Fruit fly (Drosophila melanogaster) whole organism, embryonic: ENCODE results near the gene Cip4.
A peak's percentile ranks its signal among the peaks of the same experiment; 100 is the strongest.

Experiments
- B-H1 ChIP-seq: fragments of 200-800 bp; sonication (Bioruptor generic); IDR thresholded peaks from 3 replicates; pipeline ENCODE4 v1.3.6; 2022; ENCODE audit warnings: missing biosample characterization, missing genetic modification characterization
- B-H2 ChIP-seq: fragments of 200-800 bp; sonication (Bioruptor generic); optimal IDR thresholded peaks from 2 replicates; lab custom pipeline; 2018; ENCODE audit warnings: missing biosample characterization, mild to moderate bottlenecking, missing genetic modification characterization
- Bteb2 ChIP-seq: fragments of 200-800 bp; sonication (Bioruptor generic); optimal IDR thresholded peaks from 2 replicates; lab custom pipeline; 2016; ENCODE audit warnings: missing biosample characterization, missing genetic modification characterization
- CG10366 ChIP-seq: fragments of 200-800 bp; sonication (Bioruptor generic); IDR thresholded peaks from 2 replicates; pipeline ENCODE4 v1.3.6; 2022; ENCODE audit warnings: missing biosample characterization, missing genetic modification characterization
- CG11093 ChIP-seq: fragments of 200-800 bp; sonication (Bioruptor generic); IDR thresholded peaks from 3 replicates; pipeline ENCODE4 v1.3.6; 2022; ENCODE audit warnings: missing biosample characterization, missing genetic modification characterization
- CG11398 ChIP-seq: fragments of 200-800 bp; sonication (Bioruptor generic); optimal IDR thresholded peaks from 2 replicates; lab custom pipeline; 2016; ENCODE audit warnings: missing biosample characterization, missing genetic modification characterization
- CG12744 ChIP-seq: fragments of 200-800 bp; sonication (Bioruptor generic); optimal IDR thresholded peaks from 2 replicates; lab custom pipeline; 2016; ENCODE audit warnings: missing biosample characterization, missing genetic modification characterization
- CG13123 ChIP-seq: fragments of 200-800 bp; sonication (Bioruptor generic); optimal IDR thresholded peaks from 2 replicates; lab custom pipeline; 2016; ENCODE audit warnings: missing biosample characterization, missing genetic modification characterization
- CG13894 ChIP-seq: fragments of 200-800 bp; sonication (Bioruptor generic); optimal IDR thresholded peaks from 3 replicates; lab custom pipeline; 2018; ENCODE audit warnings: missing biosample characterization, mild to moderate bottlenecking, missing genetic modification characterization, moderate library complexity
- CG14860 ChIP-seq: fragments of 200-800 bp; sonication (Bioruptor generic); IDR thresholded peaks from 3 replicates; pipeline ENCODE4 v1.3.6; 2022; ENCODE audit warnings: missing biosample characterization, missing genetic modification characterization; ENCODE audit not compliant: partially characterized antibody
- CG2678 ChIP-seq: fragments of 200-800 bp; sonication (Bioruptor generic); optimal IDR thresholded peaks from 3 replicates; lab custom pipeline; 2019; ENCODE audit warnings: missing biosample characterization, mild to moderate bottlenecking, missing genetic modification characterization, moderate library complexity
- CG3065 ChIP-seq: fragments of 200-800 bp; sonication (Bioruptor generic); optimal IDR thresholded peaks from 2 replicates; lab custom pipeline; 2016; ENCODE audit warnings: missing biosample characterization, missing genetic modification characterization
- CG3407 ChIP-seq: fragments of 200-800 bp; sonication (Bioruptor generic); optimal IDR thresholded peaks from 2 replicates; lab custom pipeline; 2018; ENCODE audit warnings: missing biosample characterization, mild to moderate bottlenecking, missing genetic modification characterization
- CG34376 ChIP-seq: fragments of 200-800 bp; sonication (Bioruptor generic); optimal IDR thresholded peaks from 2 replicates; lab custom pipeline; 2018; ENCODE audit warnings: missing biosample characterization, mild to moderate bottlenecking, missing genetic modification characterization
- CG4404 ChIP-seq: fragments of 200-800 bp; sonication (Bioruptor generic); IDR thresholded peaks from 2 replicates; pipeline ENCODE4 v1.3.6; 2022; ENCODE audit warnings: missing biosample characterization, missing genetic modification characterization
- CG4730 ChIP-seq: fragments of 200-800 bp; sonication (Bioruptor generic); IDR thresholded peaks from 2 replicates; pipeline ENCODE4 v1.3.6; 2022; ENCODE audit warnings: missing biosample characterization, missing genetic modification characterization
- CG4820 ChIP-seq: fragments of 200-800 bp; sonication (Bioruptor generic); optimal IDR thresholded peaks from 3 replicates; lab custom pipeline; 2016; ENCODE audit warnings: missing biosample characterization, missing genetic modification characterization
- CG6765 ChIP-seq: fragments of 200-800 bp; sonication (Bioruptor generic); optimal IDR thresholded peaks from 3 replicates; lab custom pipeline; 2017; ENCODE audit warnings: missing biosample characterization, mild to moderate bottlenecking, missing genetic modification characterization
- CG7357 ChIP-seq: fragments of 200-800 bp; sonication (Bioruptor generic); IDR thresholded peaks from 3 replicates; pipeline ENCODE4 v1.3.6; 2022; ENCODE audit warnings: missing biosample characterization, missing genetic modification characterization
- CG9817 ChIP-seq: fragments of 200-800 bp; sonication (Bioruptor generic); optimal IDR thresholded peaks from 2 replicates; lab custom pipeline; 2018; ENCODE audit warnings: missing biosample characterization, mild to moderate bottlenecking, missing genetic modification characterization, moderate library complexity
- CTCF ChIP-seq: fragments of 200-800 bp; sonication (Bioruptor generic); optimal IDR thresholded peaks from 2 replicates; lab custom pipeline; 2017; ENCODE audit warnings: missing biosample characterization, mild to moderate bottlenecking, missing genetic modification characterization, moderate library complexity
- D ChIP-seq, 2 experiments: fragments of 200-800 bp in 1 of 2; fragments of >200 bp in 1 of 2; sonication (Bioruptor generic) in 1 of 2; optimal IDR thresholded peaks; 2 replicates in 1 of 2; 3 replicates in 1 of 2; lab custom pipeline; 2017; ENCODE audit warnings: mild to moderate bottlenecking in 1 of 2, missing biosample characterization in 1 of 2, missing genetic modification characterization in 1 of 2, missing genetic modification reagents in 1 of 2
- D19B ChIP-seq: fragments of 200-800 bp; sonication (Bioruptor generic); optimal IDR thresholded peaks from 2 replicates; lab custom pipeline; 2017; ENCODE audit warnings: missing biosample characterization, mild to moderate bottlenecking, missing genetic modification characterization
- Dad ChIP-seq: fragments of 200-800 bp; sonication (Bioruptor generic); optimal IDR thresholded peaks from 3 replicates; lab custom pipeline; 2016; ENCODE audit warnings: missing biosample characterization, missing genetic modification characterization
- Dip3 ChIP-seq: fragments of 200-800 bp; sonication (Bioruptor generic); optimal IDR thresholded peaks from 3 replicates; lab custom pipeline; 2016; ENCODE audit warnings: missing biosample characterization, missing genetic modification characterization
- E2f2 ChIP-seq: fragments of 200-800 bp; sonication (Bioruptor generic); IDR thresholded peaks from 2 replicates; pipeline ENCODE4 v1.3.6; 2022; ENCODE audit warnings: missing biosample characterization, missing genetic modification characterization
- Ets65A ChIP-seq: fragments of 200-800 bp; sonication (Bioruptor generic); peaks from one replicate; lab custom pipeline; 2016; ENCODE audit warnings: missing biosample characterization, missing genetic modification characterization
- HmgD ChIP-seq: fragments of 200-800 bp; sonication (Bioruptor generic); optimal IDR thresholded peaks from 3 replicates; lab custom pipeline; 2016; ENCODE audit warnings: missing biosample characterization, missing genetic modification characterization
- HmgZ ChIP-seq: fragments of 200-800 bp; sonication (Bioruptor generic); optimal IDR thresholded peaks from 2 replicates; lab custom pipeline; 2018; ENCODE audit warnings: missing biosample characterization, mild to moderate bottlenecking, missing genetic modification characterization
- Hsf ChIP-seq: fragments of 200-800 bp; sonication (Bioruptor generic); optimal IDR thresholded peaks from 3 replicates; lab custom pipeline; 2016; ENCODE audit warnings: missing biosample characterization, missing genetic modification characterization
- NC2β ChIP-seq: fragments of 200-800 bp; sonication (Bioruptor generic); optimal IDR thresholded peaks from 2 replicates; lab custom pipeline; 2016; ENCODE audit warnings: missing biosample characterization, missing genetic modification characterization
- Nf-YC ChIP-seq: fragments of 200-800 bp; optimal IDR thresholded peaks from 3 replicates; lab custom pipeline; 2019; ENCODE audit warnings: missing biosample characterization, mild to moderate bottlenecking, missing genetic modification characterization, moderate library complexity
- Oaz ChIP-seq: fragments of 200-800 bp; sonication (Bioruptor generic); IDR thresholded peaks from 2 replicates; pipeline ENCODE4 v1.3.6; 2022; ENCODE audit warnings: missing biosample characterization, missing genetic modification characterization
- Ptx1 ChIP-seq: fragments of 200-800 bp; sonication (Bioruptor generic); IDR thresholded peaks from 2 replicates; pipeline ENCODE4 v1.3.6; 2022; ENCODE audit warnings: missing biosample characterization, missing genetic modification characterization
- Rfx ChIP-seq: fragments of 200-800 bp; sonication (Bioruptor generic); IDR thresholded peaks from 2 replicates; pipeline ENCODE4 v1.3.6; 2022; ENCODE audit warnings: missing biosample characterization, missing genetic modification characterization
- Tbp ChIP-seq: fragments of >200 bp; optimal IDR thresholded peaks from 2 replicates; lab custom pipeline; 2018; ENCODE audit warnings: missing biosample characterization, missing genetic modification characterization
- Xrp1 ChIP-seq: fragments of 200-800 bp; sonication (Bioruptor generic); IDR thresholded peaks from 2 replicates; pipeline ENCODE4 v1.3.6; 2022; ENCODE audit warnings: missing biosample characterization, missing genetic modification characterization
- abd-A ChIP-seq: fragments of 200-800 bp; sonication (Bioruptor generic); optimal IDR thresholded peaks from 3 replicates; lab custom pipeline; 2019; ENCODE audit warnings: missing biosample characterization, mild to moderate bottlenecking, missing genetic modification characterization, moderate library complexity
- ase ChIP-seq: fragments of 200-800 bp; sonication (Bioruptor generic); IDR thresholded peaks from 3 replicates; pipeline ENCODE4 v1.3.6; 2022; ENCODE audit warnings: missing biosample characterization, missing genetic modification characterization
- bcd ChIP-seq: fragments of 200-800 bp; sonication (Bioruptor generic); optimal IDR thresholded peaks from 2 replicates; lab custom pipeline; 2017; ENCODE audit warnings: missing biosample characterization, mild to moderate bottlenecking, missing genetic modification characterization
- btn ChIP-seq: fragments of 200-800 bp; sonication (Bioruptor generic); optimal IDR thresholded peaks from 2 replicates; lab custom pipeline; 2016; ENCODE audit warnings: missing biosample characterization, missing genetic modification characterization
- dm ChIP-seq: fragments of 200-800 bp; sonication (Bioruptor generic); optimal IDR thresholded peaks from 3 replicates; lab custom pipeline; 2016; ENCODE audit warnings: missing biosample characterization, missing genetic modification characterization
- exex ChIP-seq: fragments of 200-800 bp; sonication (Bioruptor generic); optimal IDR thresholded peaks from 4 replicates; lab custom pipeline; 2018; ENCODE audit warnings: missing biosample characterization, mild to moderate bottlenecking, missing genetic modification characterization, moderate library complexity
- grn ChIP-seq: fragments of 200-800 bp; sonication (Bioruptor generic); optimal IDR thresholded peaks from 3 replicates; lab custom pipeline; 2017; ENCODE audit warnings: missing biosample characterization, missing genetic modification characterization
- ken ChIP-seq: fragments of 200-800 bp; sonication (Bioruptor generic); IDR thresholded peaks from 3 replicates; pipeline ENCODE4 v1.3.6; 2022; ENCODE audit warnings: missing biosample characterization, missing genetic modification characterization
- maf-S ChIP-seq: fragments of 200-800 bp; sonication (Bioruptor generic); optimal IDR thresholded peaks from 2 replicates; lab custom pipeline; 2016; ENCODE audit warnings: missing biosample characterization, missing genetic modification characterization
- nerfin-2 ChIP-seq: fragments of 200-800 bp; sonication (Bioruptor generic); IDR thresholded peaks from 2 replicates; pipeline ENCODE4 v1.3.6; 2022; ENCODE audit warnings: missing biosample characterization, missing genetic modification characterization; ENCODE audit not compliant: partially characterized antibody
- pb ChIP-seq: fragments of 200-800 bp; sonication (Bioruptor generic); optimal IDR thresholded peaks from 3 replicates; lab custom pipeline; 2016; ENCODE audit warnings: missing biosample characterization, missing genetic modification characterization
- unc-4 ChIP-seq: fragments of 200-800 bp; sonication (Bioruptor generic); IDR thresholded peaks from 2 replicates; pipeline ENCODE4 v1.3.6; 2022; ENCODE audit warnings: missing biosample characterization, missing genetic modification characterization; ENCODE audit not compliant: partially characterized antibody
- unpg ChIP-seq: fragments of 200-800 bp; sonication (Bioruptor generic); optimal IDR thresholded peaks from 3 replicates; lab custom pipeline; 2018; ENCODE audit warnings: missing biosample characterization, mild to moderate bottlenecking, missing genetic modification characterization, moderate library complexity
- vfl ChIP-seq: fragments of 200-800 bp; sonication (Bioruptor generic); optimal IDR thresholded peaks from 2 replicates; lab custom pipeline; 2016; ENCODE audit warnings: missing biosample characterization, missing genetic modification characterization
- wor ChIP-seq: fragments of 200-800 bp; sonication (Bioruptor generic); IDR thresholded peaks from 2 replicates; pipeline ENCODE4 v1.3.6; 2022; ENCODE audit warnings: missing biosample characterization, missing genetic modification characterization

Cip4 gene

dm6 chr3L:4378895-4379294 lies 15.0 kb upstream of the Cip4 start (continued):
- TF ChIP-seq dm (GFP tag; lab: Kevin White, UChicago) (no peak), Bteb2 (GFP tag; lab: Kevin White, UChicago) (peak; percentile 58), CG12744 (GFP tag; lab: Kevin White, UChicago) (no peak), btn (GFP tag; lab: Kevin White, UChicago) (no peak), CG4730 (GFP tag; lab: Robert Waterston, UW) (no peak), CG4820 (GFP tag; lab: Kevin White, UChicago) (peak; percentile 19), CG9817 (peak; percentile 22), Hsf (GFP tag; lab: Kevin White, UChicago) (peak; percentile 52), abd-A (peak; percentile 41), CG14860 (no peak), CG11093 (GFP tag; lab: Robert Waterston, UW) (0 out of 3 replicates have a peak, but pooled peaks have one; percentile 35), CTCF (GFP tag; lab: Kevin White, UChicago) (no peak), D (optimal IDR thresholded peaks at IDR 0.05; lab: Kevin White, UChicago) (no peak), D (GFP tag; optimal IDR thresholded peaks at IDR 0.05; lab: Kevin White, UChicago) (peak; percentile 29), NC2β (GFP tag; lab: Kevin White, UChicago) (no peak), Nf-YC (tag; lab: Kevin White, UChicago) (peak; percentile 32), HmgD (GFP tag; lab: Kevin White, UChicago) (no peak), grn (no peak), unpg (GFP tag; lab: Kevin White, UChicago) (peak; percentile 14), unc-4 (no peak), Oaz (GFP tag; lab: Robert Waterston, UW) (no peak), maf-S (GFP tag; lab: Kevin White, UChicago) (no peak), HmgZ (tag; lab: Kevin White, UChicago) (peak; percentile 47), CG6765 (GFP tag; lab: Kevin White, UChicago) (no peak), vfl (GFP tag; lab: Kevin White, UChicago) (no peak), nerfin-2 (GFP tag; lab: Robert Waterston, UW) (no peak), Rfx (GFP tag; lab: Robert Waterston, UW) (peak; percentile 65), CG34376 (GFP tag; lab: Kevin White, UChicago) (peak; percentile 34), CG10366 (GFP tag; lab: Robert Waterston, UW) (peak; percentile 9; the same call in 1 of the 2 replicates), CG13123 (GFP tag; lab: Kevin White, UChicago) (no peak), CG7357 (GFP tag; lab: Robert Waterston, UW) (peak; percentile 60; the same call in 1 of the 3 replicates), B-H1 (no peak), CG11398 (GFP tag; lab: Kevin White, UChicago) (no peak), CG2678 (tag; lab: Kevin White, UChicago) (peak; percentile 83), Dad (GFP tag; lab: Kevin White, UChicago) (no peak), CG4404 (GFP tag; lab: Robert Waterston, UW) (peak; percentile 18; the same call in 1 of the 2 replicates), B-H2 (GFP tag; lab: Kevin White, UChicago) (peak; percentile 46), CG3407 (GFP tag; lab: Kevin White, UChicago) (no peak), exex (no peak), bcd (peak; percentile 62), ken (GFP tag; lab: Robert Waterston, UW) (no peak), Ets65A (GFP tag; lab: Kevin White, UChicago) (no peak), E2f2 (peak; percentile 28; the same call in 1 of the 2 replicates), D19B (GFP tag; lab: Kevin White, UChicago) (peak; percentile 7), Dip3 (GFP tag; lab: Kevin White, UChicago) (peak; percentile 38), CG13894 (tag; lab: Kevin White, UChicago) (peak; percentile 64), CG3065 (no peak), ase (GFP tag; lab: Robert Waterston, UW) (no peak), Xrp1 (GFP tag; lab: Robert Waterston, UW) (peak; percentile 65), wor (GFP tag; lab: Robert Waterston, UW) (no peak; the same call in 1 of the 2 replicates), Ptx1 (peak; percentile 68), Tbp (GFP tag; lab: Kevin White, UChicago) (no peak), pb (GFP tag; lab: Kevin White, UChicago) (no peak)
